Fruit fly (Drosophila melanogaster) whole organism, embryonic: Measurements from ENCODE around the gene Zir.

Experiments
- ATbp ChIP-seq: fragments of 200-800 bp; sonication (Bioruptor generic); optimal IDR thresholded peaks from 2 replicates; lab custom pipeline; 2017; ENCODE audit warnings: missing biosample characterization, mild to moderate bottlenecking, missing genetic modification characterization, missing genetic modification reagents
- CG10543 ChIP-seq: fragments of 200-800 bp; sonication (Bioruptor generic); optimal IDR thresholded peaks from 3 replicates; lab custom pipeline; 2017; ENCODE audit warnings: missing biosample characterization, mild to moderate bottlenecking, missing genetic modification characterization, moderate library complexity
- CG11093 ChIP-seq: fragments of 200-800 bp; sonication (Bioruptor generic); IDR thresholded peaks from 3 replicates; pipeline ENCODE4 v1.3.6; 2022; ENCODE audit warnings: missing biosample characterization, missing genetic modification characterization
- CG11456 ChIP-seq: fragments of 200-800 bp; sonication (Bioruptor generic); IDR thresholded peaks from 3 replicates; pipeline ENCODE4 v1.3.6; 2022; ENCODE audit warnings: missing biosample characterization, missing genetic modification characterization
- CG1233 ChIP-seq: fragments of 200-800 bp; sonication (Bioruptor generic); optimal IDR thresholded peaks from 4 replicates; lab custom pipeline; 2018; ENCODE audit warnings: missing biosample characterization, mild to moderate bottlenecking, missing genetic modification characterization
- CG12769 ChIP-seq: fragments of 200-800 bp; sonication (Bioruptor generic); optimal IDR thresholded peaks from 2 replicates; lab custom pipeline; 2019; ENCODE audit warnings: missing biosample characterization, mild to moderate bottlenecking, missing genetic modification characterization, moderate library complexity
- CG13287 ChIP-seq: fragments of 200-800 bp; sonication (Bioruptor generic); IDR thresholded peaks from 2 replicates; pipeline ENCODE4 v1.3.6; 2022; ENCODE audit warnings: missing biosample characterization, missing genetic modification characterization; ENCODE audit not compliant: partially characterized antibody
- CG13624 ChIP-seq: fragments of 200-800 bp; sonication (Bioruptor generic); optimal IDR thresholded peaks from 2 replicates; lab custom pipeline; 2016; ENCODE audit warnings: missing biosample characterization, missing genetic modification characterization
- CG13894 ChIP-seq: fragments of 200-800 bp; sonication (Bioruptor generic); optimal IDR thresholded peaks from 3 replicates; lab custom pipeline; 2018; ENCODE audit warnings: missing biosample characterization, mild to moderate bottlenecking, missing genetic modification characterization, moderate library complexity
- CG15073 ChIP-seq: fragments of 200-800 bp; sonication (Bioruptor generic); optimal IDR thresholded peaks from 2 replicates; lab custom pipeline; 2016; ENCODE audit warnings: missing biosample characterization, missing genetic modification characterization
- CG15514 ChIP-seq: fragments of 200-800 bp; sonication (Bioruptor generic); optimal IDR thresholded peaks from 3 replicates; lab custom pipeline; 2017; ENCODE audit warnings: missing biosample characterization, missing genetic modification characterization, mild to moderate bottlenecking, moderate library complexity, missing genetic modification reagents
- CG3726 ChIP-seq: fragments of 200-800 bp; sonication (Bioruptor generic); IDR thresholded peaks from 3 replicates; pipeline ENCODE4, ENCODE4 v1.3.6; 2022; ENCODE audit warnings: missing biosample characterization, missing genetic modification characterization
- CG5180 ChIP-seq: fragments of 200-800 bp; sonication (Bioruptor generic); optimal IDR thresholded peaks from 3 replicates; lab custom pipeline; 2017; ENCODE audit warnings: missing biosample characterization, missing genetic modification characterization, mild to moderate bottlenecking, moderate library complexity, missing genetic modification reagents
- CG7987 ChIP-seq: fragments of 200-800 bp; sonication (Bioruptor generic); optimal IDR thresholded peaks from 2 replicates; lab custom pipeline; 2018; ENCODE audit warnings: missing biosample characterization, mild to moderate bottlenecking, missing genetic modification characterization, moderate library complexity
- Ets97D ChIP-seq: fragments of 200-800 bp; sonication (Bioruptor generic); optimal IDR thresholded peaks from 3 replicates; lab custom pipeline; 2016; ENCODE audit warnings: missing biosample characterization, missing genetic modification characterization
- Fer1 ChIP-seq: fragments of 200-800 bp; sonication (Bioruptor generic); optimal IDR thresholded peaks from 2 replicates; lab custom pipeline; 2017; ENCODE audit warnings: missing biosample characterization, mild to moderate bottlenecking, missing genetic modification characterization
- HLH3B ChIP-seq: fragments of 200-800 bp; sonication (Bioruptor generic); IDR thresholded peaks from 2 replicates; pipeline ENCODE4 v1.3.6; 2022; ENCODE audit warnings: missing biosample characterization, missing genetic modification characterization
- HmgD ChIP-seq: fragments of 200-800 bp; sonication (Bioruptor generic); optimal IDR thresholded peaks from 3 replicates; lab custom pipeline; 2016; ENCODE audit warnings: missing biosample characterization, missing genetic modification characterization
- Lim3 ChIP-seq: fragments of 200-800 bp; sonication (Bioruptor generic); IDR thresholded peaks from 2 replicates; pipeline ENCODE4 v1.3.6; 2022; ENCODE audit warnings: missing biosample characterization, missing genetic modification characterization
- Mes4 ChIP-seq: fragments of 200-800 bp; sonication (Bioruptor generic); optimal IDR thresholded peaks from 2 replicates; lab custom pipeline; 2016; ENCODE audit warnings: missing biosample characterization, missing genetic modification characterization
- Oaz ChIP-seq: fragments of 200-800 bp; sonication (Bioruptor generic); IDR thresholded peaks from 2 replicates; pipeline ENCODE4 v1.3.6; 2022; ENCODE audit warnings: missing biosample characterization, missing genetic modification characterization
- Ravus ChIP-seq: fragments of 200-800 bp; sonication (Bioruptor generic); IDR thresholded peaks from 2 replicates; pipeline ENCODE4 v1.3.6; 2022; ENCODE audit warnings: missing biosample characterization, missing genetic modification characterization
- Spps ChIP-seq: fragments of 200-800 bp; sonication (Bioruptor generic); optimal IDR thresholded peaks from 2 replicates; lab custom pipeline; 2018; ENCODE audit warnings: missing biosample characterization, mild to moderate bottlenecking, missing genetic modification characterization
- abd-A ChIP-seq: fragments of 200-800 bp; sonication (Bioruptor generic); optimal IDR thresholded peaks from 3 replicates; lab custom pipeline; 2019; ENCODE audit warnings: missing biosample characterization, mild to moderate bottlenecking, missing genetic modification characterization, moderate library complexity
- bab2 ChIP-seq: fragments of 200-800 bp; sonication (Bioruptor generic); optimal IDR thresholded peaks from 2 replicates; lab custom pipeline; 2016; ENCODE audit warnings: missing biosample characterization, missing genetic modification characterization
- cg ChIP-seq: fragments of 200-800 bp; sonication (Bioruptor generic); optimal IDR thresholded peaks from 3 replicates; lab custom pipeline; 2019; ENCODE audit warnings: missing biosample characterization, mild to moderate bottlenecking, missing genetic modification characterization, moderate library complexity
- chinmo ChIP-seq: fragments of 200-800 bp; sonication (Bioruptor generic); IDR thresholded peaks from 4 replicates; pipeline ENCODE4 v1.3.6; 2022; ENCODE audit warnings: missing biosample characterization, missing genetic modification characterization; ENCODE audit not compliant: partially characterized antibody
- en ChIP-seq: fragments of 200-800 bp; sonication (Bioruptor generic); optimal IDR thresholded peaks from 2 replicates; lab custom pipeline; 2016; ENCODE audit warnings: missing biosample characterization, missing genetic modification characterization
- exex ChIP-seq: fragments of 200-800 bp; sonication (Bioruptor generic); optimal IDR thresholded peaks from 4 replicates; lab custom pipeline; 2018; ENCODE audit warnings: missing biosample characterization, mild to moderate bottlenecking, missing genetic modification characterization, moderate library complexity
- grn ChIP-seq: fragments of 200-800 bp; sonication (Bioruptor generic); optimal IDR thresholded peaks from 3 replicates; lab custom pipeline; 2017; ENCODE audit warnings: missing biosample characterization, missing genetic modification characterization
- hbn ChIP-seq: fragments of 200-800 bp; sonication (Bioruptor generic); IDR thresholded peaks from 2 replicates; pipeline ENCODE4 v1.3.6; 2022; ENCODE audit warnings: missing biosample characterization, missing genetic modification characterization; ENCODE audit not compliant: partially characterized antibody
- jumu ChIP-seq: fragments of 200-800 bp; sonication (Bioruptor generic); optimal IDR thresholded peaks from 3 replicates; lab custom pipeline; 2016; ENCODE audit warnings: missing biosample characterization, missing genetic modification characterization
- kah ChIP-seq: fragments of 200-800 bp; sonication (Bioruptor generic); optimal IDR thresholded peaks from 2 replicates; lab custom pipeline; 2018; ENCODE audit warnings: missing biosample characterization, mild to moderate bottlenecking, missing genetic modification characterization
- mirr ChIP-seq: fragments of 200-800 bp; sonication (Bioruptor generic); optimal IDR thresholded peaks from 3 replicates; lab custom pipeline; 2018; ENCODE audit warnings: missing biosample characterization, mild to moderate bottlenecking, missing genetic modification characterization
- nom ChIP-seq: fragments of 200-800 bp; sonication (Bioruptor generic); optimal IDR thresholded peaks from 2 replicates; lab custom pipeline; 2017; ENCODE audit warnings: missing biosample characterization, missing genetic modification characterization, mild to moderate bottlenecking, moderate library complexity, missing genetic modification reagents
- pfk ChIP-seq: fragments of 200-800 bp; sonication (Bioruptor generic); optimal IDR thresholded peaks from 2 replicates; lab custom pipeline; 2018; ENCODE audit warnings: missing biosample characterization, mild to moderate bottlenecking, missing genetic modification characterization, moderate library complexity
- phol ChIP-seq: fragments of 200-800 bp; sonication (Bioruptor generic); optimal IDR thresholded peaks from 3 replicates; lab custom pipeline; 2018; ENCODE audit warnings: missing biosample characterization, mild to moderate bottlenecking, missing genetic modification characterization, moderate library complexity
- pum ChIP-seq: fragments of 200-800 bp; sonication (Bioruptor generic); optimal IDR thresholded peaks from 2 replicates; lab custom pipeline; 2016; ENCODE audit warnings: missing biosample characterization, missing genetic modification characterization
- rib ChIP-seq: fragments of 200-800 bp; sonication (Bioruptor generic); IDR thresholded peaks from 2 replicates; pipeline ENCODE4 v1.3.6; 2022; ENCODE audit warnings: missing biosample characterization, missing genetic modification characterization
- row ChIP-seq: fragments of 200-800 bp; sonication (Bioruptor generic); IDR thresholded peaks from 3 replicates; pipeline ENCODE4 v1.3.6; 2022; ENCODE audit warnings: missing biosample characterization, missing genetic modification characterization
- sc ChIP-seq, 3 experiments: fragments of >200 bp in 2 of 3; fragments of 200-800 bp in 1 of 3; sonication (Bioruptor generic) in 1 of 3; optimal IDR thresholded peaks; 2 replicates in 2 of 3; 3 replicates in 1 of 3; lab custom pipeline; 2017; ENCODE audit warnings: mild to moderate bottlenecking in 1 of 3, missing biosample characterization in 1 of 3, missing genetic modification characterization in 1 of 3, missing genetic modification reagents in 1 of 3
- seq ChIP-seq: fragments of 200-800 bp; sonication (Bioruptor generic); IDR thresholded peaks from 2 replicates; pipeline ENCODE4 v1.3.6; 2022; ENCODE audit warnings: missing biosample characterization, missing genetic modification characterization
- sug ChIP-seq: fragments of 200-800 bp; optimal IDR thresholded peaks from 2 replicates; lab custom pipeline; 2019; ENCODE audit warnings: missing biosample characterization, mild to moderate bottlenecking, missing genetic modification characterization, moderate library complexity
- twi ChIP-seq: fragments of 200-800 bp; optimal IDR thresholded peaks from 2 replicates; lab custom pipeline; 2019; ENCODE audit warnings: missing biosample characterization, mild to moderate bottlenecking, missing genetic modification characterization, moderate library complexity
- tx ChIP-seq: fragments of 200-800 bp; sonication (Bioruptor generic); optimal IDR thresholded peaks from 2 replicates; lab custom pipeline; 2016; ENCODE audit warnings: missing biosample characterization, missing genetic modification characterization

Zir gene

dm6 chr2L:107476-108436 is 13.2 kb downstream of the Zir start (continued):
- TF ChIP-seq exex (tag; lab: Kevin White, UChicago): peak; percentile 47
- TF ChIP-seq Fer1 (GFP tag; lab: Kevin White, UChicago): peak; percentile 70
- no peak for TF ChIP-seq bab2 (GFP tag; lab: Kevin White, UChicago)
- TF ChIP-seq nom (GFP tag; lab: Kevin White, UChicago): peak; percentile 63
- no peak for TF ChIP-seq Oaz (GFP tag; lab: Robert Waterston, UW)
- no peak for TF ChIP-seq HmgD (GFP tag; lab: Kevin White, UChicago)
- TF ChIP-seq pum (GFP tag; lab: Kevin White, UChicago): no peak
- no peak for TF ChIP-seq sc (optimal IDR thresholded peaks at IDR 0.05; lab: Kevin White, UChicago)
- TF ChIP-seq sc (GFP tag; optimal IDR thresholded peaks at IDR 0.05; lab: Kevin White, UChicago): no peak
- peak; percentile 24 for TF ChIP-seq Ets97D (GFP tag; lab: Kevin White, UChicago)
- TF ChIP-seq CG5180 (GFP tag; lab: Kevin White, UChicago): peak; percentile 45
- no peak for TF ChIP-seq Mes4 (GFP tag; lab: Kevin White, UChicago)
- peak; percentile 15; the same call in 1 of the 2 replicates for TF ChIP-seq hbn (GFP tag; lab: Robert Waterston, UW)

dm6 chr2L:109098-109799 is 14.7 kb downstream of the Zir start:
- TF ChIP-seq cg: peak; percentile 67
- peak; percentile 47 for TF ChIP-seq CG7987
- peak; percentile 75 for TF ChIP-seq CG10543 (GFP tag; lab: Kevin White, UChicago)
- no peak for TF ChIP-seq en (GFP tag; lab: Kevin White, UChicago)
- no peak for TF ChIP-seq CG11456 (GFP tag; lab: Robert Waterston, UW)
- 0 out of 3 replicates have a peak, but pooled peaks have one; percentile 21 for TF ChIP-seq row
- no peak for TF ChIP-seq Spps (tag; lab: Kevin White, UChicago)
- TF ChIP-seq Lim3 (GFP tag; lab: Robert Waterston, UW): no peak
- TF ChIP-seq CG11093 (GFP tag; lab: Robert Waterston, UW): no peak
- peak; percentile 9; the same call in 1 of the 2 replicates for TF ChIP-seq rib
- no peak for TF ChIP-seq pfk
- TF ChIP-seq grn (GFP tag; lab: Kevin White, UChicago): peak; percentile 32
- no peak for TF ChIP-seq jumu (GFP tag; lab: Kevin White, UChicago)
- TF ChIP-seq seq (GFP tag; lab: Robert Waterston, UW): no peak
- TF ChIP-seq kah (GFP tag; lab: Kevin White, UChicago): peak; percentile 22
- peak; percentile 33; the same call in 1 of the 2 replicates for TF ChIP-seq CG13287 (GFP tag; lab: Robert Waterston, UW)
- peak; percentile 82 for TF ChIP-seq CG15514 (GFP tag; lab: Kevin White, UChicago)
- no peak for TF ChIP-seq HLH3B
- TF ChIP-seq tx (GFP tag; lab: Kevin White, UChicago): peak; percentile 4
- no peak for TF ChIP-seq CG1233 (GFP tag; lab: Kevin White, UChicago)
- TF ChIP-seq twi (tag; lab: Kevin White, UChicago): peak; percentile 88
- TF ChIP-seq Ravus (GFP tag; lab: Robert Waterston, UW): no peak
- TF ChIP-seq CG3726 (GFP tag; lab: Robert Waterston, UW): no peak
- TF ChIP-seq chinmo (GFP tag; lab: Robert Waterston, UW): peak; percentile 86; the same call in 3 of the 4 replicates
- TF ChIP-seq abd-A (tag; lab: Kevin White, UChicago): peak; percentile 66
- peak; percentile 67 for TF ChIP-seq CG12769 (tag; lab: Kevin White, UChicago)
- TF ChIP-seq phol: no peak
- no peak for TF ChIP-seq ATbp (GFP tag; lab: Kevin White, UChicago)
- TF ChIP-seq sug (tag; lab: Kevin White, UChicago): peak; percentile 88
- peak; percentile 34 for TF ChIP-seq CG13624 (GFP tag; lab: Kevin White, UChicago)
- peak; percentile 51 for TF ChIP-seq CG13894
- TF ChIP-seq CG15073: no peak
- TF ChIP-seq mirr: peak; percentile 63
